Worm (Caenorhabditis elegans) whole organism, L3 larva: ENCODE measurements around the gene C44F1.1.

Experiments used
- lin-39 ChIP-seq: fragments of 150-350 bp; optimal IDR thresholded peaks from 2 replicates; lab custom pipeline; 2018; ENCODE audit warnings: missing biosample characterization, missing genetic modification reagents, missing genetic modification characterization
- nfya-1 ChIP-seq: sonication (generic microtip); optimal IDR thresholded peaks from 2 replicates; lab custom pipeline; 2017; ENCODE audit warnings: missing genetic modification characterization, mild to moderate bottlenecking, missing compliant biosample characterization, antibody characterized with exemption, moderate library complexity; ENCODE audit not compliant: insufficient read depth
- nhr-76 ChIP-seq: fragments of 150-350 bp; sonication (generic microtip); optimal IDR thresholded peaks from 5 replicates; lab custom pipeline; 2014; ENCODE audit warnings: missing biosample characterization, missing genetic modification characterization

ce11 chrIII:3814421-3814820, 49.1 kb upstream of the C44F1.1 start:
- TF ChIP-seq lin-39 (tag; lab: Kevin White, UChicago) = no peak
- TF ChIP-seq nhr-76 = no peak
- TF ChIP-seq nfya-1 = no peak
